Worm (Caenorhabditis elegans) whole organism, midembryonic: ENCODE results near the gene spi-1.

ENCODE experiments used
- klf-2 ChIP-seq: fragments of 200-800 bp; sonication (Bioruptor generic); conservative IDR thresholded peaks from 2 replicates; pipeline ENCODE4 v1.3.6; 2022; ENCODE audit warnings: missing genetic modification reagents, missing genetic modification characterization, missing compliant biosample characterization
- med-1 ChIP-seq: sonication (generic microtip); optimal IDR thresholded peaks from 2 replicates; lab custom pipeline; 2017; ENCODE audit warnings: missing genetic modification characterization, mild to moderate bottlenecking, missing compliant biosample characterization, antibody characterized with exemption, missing genetic modification reagents; ENCODE audit not compliant: insufficient read depth
- ztf-23 ChIP-seq: fragments of 200-800 bp; sonication (Bioruptor generic); IDR thresholded peaks from 2 replicates; pipeline ENCODE4 v1.3.6; 2022; ENCODE audit warnings: missing genetic modification reagents, missing genetic modification characterization, missing compliant biosample characterization

ce11 chrII:7494155-7494554, 1.9 kb upstream of the spi-1 start, which contains the start of gene R10H1.1:
- TF ChIP-seq klf-2 (GFP tag; lab: Robert Waterston, UW) (no peak), ztf-23 (no peak), med-1 (GFP tag; lab: Kevin White, UChicago) (no peak)
